Fruit fly (Drosophila melanogaster) whole organism, embryonic: Measurements from ENCODE around the gene CG34149.
A peak's percentile ranks its signal among the peaks of the same experiment; 100 is the strongest.

ENCODE experiments used
- Aef1 ChIP-seq: fragments of 200-800 bp; sonication (Bioruptor generic); IDR thresholded peaks from 3 replicates; pipeline ENCODE4 v1.3.6; 2022; ENCODE audit warnings: missing biosample characterization, missing genetic modification characterization
- CG11504 ChIP-seq: fragments of 200-800 bp; sonication (Bioruptor generic); optimal IDR thresholded peaks from 3 replicates; lab custom pipeline; 2019; ENCODE audit warnings: missing biosample characterization, mild to moderate bottlenecking, missing genetic modification characterization, moderate library complexity
- CG11695 ChIP-seq: fragments of 200-800 bp; sonication (Bioruptor generic); IDR thresholded peaks from 3 replicates; pipeline ENCODE4 v1.3.6; 2022; ENCODE audit warnings: missing biosample characterization, missing genetic modification characterization
- CG12236 ChIP-seq: fragments of 200-800 bp; sonication (Bioruptor generic); optimal IDR thresholded peaks from 2 replicates; lab custom pipeline; 2016; ENCODE audit warnings: missing biosample characterization, missing genetic modification characterization
- CG12391 ChIP-seq: fragments of 200-800 bp; sonication (Bioruptor generic); optimal IDR thresholded peaks from 3 replicates; lab custom pipeline; 2018; ENCODE audit warnings: missing biosample characterization, mild to moderate bottlenecking, missing genetic modification characterization, moderate library complexity
- CG13287 ChIP-seq: fragments of 200-800 bp; sonication (Bioruptor generic); IDR thresholded peaks from 2 replicates; pipeline ENCODE4 v1.3.6; 2022; ENCODE audit warnings: missing biosample characterization, missing genetic modification characterization; ENCODE audit not compliant: partially characterized antibody
- CG1603 ChIP-seq: fragments of 200-800 bp; sonication (Bioruptor generic); optimal IDR thresholded peaks from 2 replicates; lab custom pipeline; 2019; ENCODE audit warnings: missing biosample characterization, mild to moderate bottlenecking, missing genetic modification characterization, moderate library complexity
- CG2120 ChIP-seq: fragments of 200-800 bp; sonication (Bioruptor generic); optimal IDR thresholded peaks from 3 replicates; lab custom pipeline; 2016; ENCODE audit warnings: missing biosample characterization, missing genetic modification characterization
- CG31224 ChIP-seq: fragments of 200-800 bp; sonication (Bioruptor generic); IDR thresholded peaks from 2 replicates; pipeline ENCODE4 v1.3.6; 2022; ENCODE audit warnings: missing biosample characterization, missing genetic modification characterization
- CG31365 ChIP-seq: fragments of 200-800 bp; sonication (Bioruptor generic); optimal IDR thresholded peaks from 2 replicates; lab custom pipeline; 2018; ENCODE audit warnings: missing biosample characterization, mild to moderate bottlenecking, missing genetic modification characterization
- CG31441 ChIP-seq: fragments of 200-800 bp; sonication (Bioruptor generic); IDR thresholded peaks from 2 replicates; pipeline ENCODE4 v1.3.6; 2022; ENCODE audit warnings: missing biosample characterization, missing genetic modification characterization
- CG4360 ChIP-seq: fragments of 200-800 bp; sonication (Bioruptor generic); IDR thresholded peaks from 2 replicates; pipeline ENCODE4 v1.3.6; 2022; ENCODE audit warnings: missing biosample characterization, missing genetic modification characterization
- CG4404 ChIP-seq: fragments of 200-800 bp; sonication (Bioruptor generic); IDR thresholded peaks from 2 replicates; pipeline ENCODE4 v1.3.6; 2022; ENCODE audit warnings: missing biosample characterization, missing genetic modification characterization
- CG4730 ChIP-seq: fragments of 200-800 bp; sonication (Bioruptor generic); IDR thresholded peaks from 2 replicates; pipeline ENCODE4 v1.3.6; 2022; ENCODE audit warnings: missing biosample characterization, missing genetic modification characterization
- CG8089 ChIP-seq: fragments of 200-800 bp; sonication (Bioruptor generic); optimal IDR thresholded peaks from 3 replicates; lab custom pipeline; 2016; ENCODE audit warnings: missing biosample characterization, missing genetic modification characterization
- CG9437 ChIP-seq: fragments of 200-800 bp; sonication (Bioruptor generic); optimal IDR thresholded peaks from 2 replicates; lab custom pipeline; 2018; ENCODE audit warnings: missing biosample characterization, mild to moderate bottlenecking, missing genetic modification characterization
- Drgx ChIP-seq: fragments of 200-800 bp; sonication (Bioruptor generic); IDR thresholded peaks from 2 replicates; pipeline ENCODE4 v1.3.6; 2022; ENCODE audit warnings: missing biosample characterization, missing genetic modification characterization
- E2f2 ChIP-seq: fragments of 200-800 bp; sonication (Bioruptor generic); IDR thresholded peaks from 2 replicates; pipeline ENCODE4 v1.3.6; 2022; ENCODE audit warnings: missing biosample characterization, missing genetic modification characterization
- Elba2 ChIP-seq: fragments of 200-800 bp; sonication (Bioruptor generic); optimal IDR thresholded peaks from 3 replicates; lab custom pipeline; 2016; ENCODE audit warnings: missing biosample characterization, missing genetic modification characterization
- Hr78 ChIP-seq, 2 experiments: fragments of 200-800 bp in 1 of 2; fragments of >200 bp in 1 of 2; sonication (Bioruptor generic) in 1 of 2; optimal IDR thresholded peaks; 2 replicates each; lab custom pipeline; 2017 to 2019; ENCODE audit warnings: missing biosample characterization in 2 of 2, missing genetic modification characterization in 2 of 2, mild to moderate bottlenecking in 1 of 2, moderate library complexity in 1 of 2
- Hsf ChIP-seq: fragments of 200-800 bp; sonication (Bioruptor generic); optimal IDR thresholded peaks from 3 replicates; lab custom pipeline; 2016; ENCODE audit warnings: missing biosample characterization, missing genetic modification characterization
- NFAT ChIP-seq: fragments of 200-800 bp; sonication (Bioruptor generic); IDR thresholded peaks from 2 replicates; pipeline ENCODE4 v1.3.6; 2022; ENCODE audit warnings: missing biosample characterization, missing genetic modification characterization
- Side ChIP-seq: fragments of 200-800 bp; sonication (Bioruptor generic); optimal IDR thresholded peaks from 2 replicates; lab custom pipeline; 2016; ENCODE audit warnings: missing biosample characterization, missing genetic modification characterization
- Sox102F ChIP-seq: fragments of 200-800 bp; sonication (Bioruptor generic); optimal IDR thresholded peaks from 2 replicates; lab custom pipeline; 2018; ENCODE audit warnings: missing biosample characterization, mild to moderate bottlenecking, missing genetic modification characterization, moderate library complexity
- Trl ChIP-seq, 3 experiments: fragments of >200 bp in 2 of 3; fragments of 200-800 bp in 1 of 3; sonication (Bioruptor generic) in 1 of 3; optimal IDR thresholded peaks; 2 replicates in 1 of 3; 3 replicates in 2 of 3; lab custom pipeline; 2016 to 2017; ENCODE audit warnings: missing biosample characterization in 1 of 3, missing genetic modification characterization in 1 of 3
- Xbp1 ChIP-seq: fragments of 200-800 bp; sonication (Bioruptor generic); optimal IDR thresholded peaks from 3 replicates; lab custom pipeline; 2016; ENCODE audit warnings: missing biosample characterization, mild to moderate bottlenecking, missing genetic modification characterization
- az2 ChIP-seq: fragments of 200-800 bp; sonication (Bioruptor generic); optimal IDR thresholded peaks from 3 replicates; lab custom pipeline; 2016; ENCODE audit warnings: missing biosample characterization, missing genetic modification characterization
- cato ChIP-seq: fragments of 200-800 bp; sonication (Bioruptor generic); optimal IDR thresholded peaks from 2 replicates; lab custom pipeline; 2016; ENCODE audit warnings: missing biosample characterization, missing genetic modification characterization, borderline replicate concordance
- caup ChIP-seq: fragments of 200-800 bp; sonication (Bioruptor generic); optimal IDR thresholded peaks from 3 replicates; lab custom pipeline; 2017; ENCODE audit warnings: missing biosample characterization, mild to moderate bottlenecking, missing genetic modification characterization, moderate library complexity; ENCODE audit not compliant: severe bottlenecking
- dan ChIP-seq: fragments of 200-800 bp; sonication (Bioruptor generic); IDR thresholded peaks from 2 replicates; pipeline ENCODE4 v1.3.6; 2022; ENCODE audit warnings: missing biosample characterization, missing genetic modification characterization
- dmrt99B ChIP-seq: fragments of 200-800 bp; sonication (Bioruptor generic); optimal IDR thresholded peaks from 2 replicates; lab custom pipeline; 2018; ENCODE audit warnings: missing biosample characterization, mild to moderate bottlenecking, missing genetic modification characterization, moderate library complexity
- ftz-f1 ChIP-seq: fragments of 200-800 bp; sonication (Bioruptor generic); optimal IDR thresholded peaks from 2 replicates; lab custom pipeline; 2016; ENCODE audit warnings: missing biosample characterization, missing genetic modification characterization
- gcm ChIP-seq: fragments of 200-800 bp; sonication (Bioruptor generic); optimal IDR thresholded peaks from 2 replicates; lab custom pipeline; 2019; ENCODE audit warnings: missing biosample characterization, mild to moderate bottlenecking, missing genetic modification characterization, moderate library complexity
- gem ChIP-seq: fragments of 200-800 bp; sonication (Bioruptor generic); optimal IDR thresholded peaks from 2 replicates; lab custom pipeline; 2019; ENCODE audit warnings: missing biosample characterization, mild to moderate bottlenecking, missing genetic modification characterization, moderate library complexity
- gro ChIP-seq: fragments of 200-800 bp; sonication (Bioruptor generic); optimal IDR thresholded peaks from 2 replicates; lab custom pipeline; 2016; ENCODE audit warnings: missing biosample characterization, missing genetic modification characterization
- h ChIP-seq: fragments of >200 bp; optimal IDR thresholded peaks from 2 replicates; lab custom pipeline; 2017
- lab ChIP-seq: fragments of 200-800 bp; sonication (Bioruptor generic); optimal IDR thresholded peaks from 3 replicates; lab custom pipeline; 2017; ENCODE audit warnings: missing biosample characterization, missing genetic modification characterization, mild to moderate bottlenecking, moderate library complexity, missing genetic modification reagents
- lbe ChIP-seq: fragments of 200-800 bp; sonication (Bioruptor generic); optimal IDR thresholded peaks from 2 replicates; lab custom pipeline; 2016; ENCODE audit warnings: missing biosample characterization, mild to moderate bottlenecking, missing genetic modification characterization
- nau ChIP-seq: fragments of 200-800 bp; sonication (Bioruptor generic); optimal IDR thresholded peaks from 3 replicates; lab custom pipeline; 2017; ENCODE audit warnings: missing biosample characterization, mild to moderate bottlenecking, missing genetic modification characterization, missing genetic modification reagents
- otp ChIP-seq: fragments of 200-800 bp; sonication (Bioruptor generic); IDR thresholded peaks from 3 replicates; pipeline ENCODE4, ENCODE4 v1.3.6; 2022; ENCODE audit warnings: missing biosample characterization, missing genetic modification characterization
- pzg ChIP-seq: fragments of 200-800 bp; sonication (Bioruptor generic); optimal IDR thresholded peaks from 3 replicates; lab custom pipeline; 2018; ENCODE audit warnings: missing biosample characterization, mild to moderate bottlenecking, missing genetic modification characterization, moderate library complexity
- row ChIP-seq: fragments of 200-800 bp; sonication (Bioruptor generic); IDR thresholded peaks from 3 replicates; pipeline ENCODE4 v1.3.6; 2022; ENCODE audit warnings: missing biosample characterization, missing genetic modification characterization
- run ChIP-seq: fragments of 200-800 bp; sonication (Bioruptor generic); optimal IDR thresholded peaks from 3 replicates; lab custom pipeline; 2018; ENCODE audit warnings: missing biosample characterization, mild to moderate bottlenecking, missing genetic modification characterization
- sd ChIP-seq: fragments of 200-800 bp; sonication (Bioruptor generic); optimal IDR thresholded peaks from 3 replicates; lab custom pipeline; 2018; ENCODE audit warnings: missing biosample characterization, mild to moderate bottlenecking, missing genetic modification characterization, moderate library complexity
- sens ChIP-seq: fragments of 200-800 bp; sonication (Bioruptor generic); peaks from one replicate; lab custom pipeline; 2016; ENCODE audit warnings: missing biosample characterization, missing genetic modification characterization
- tgo ChIP-seq: fragments of 200-800 bp; sonication (Bioruptor generic); IDR thresholded peaks from 3 replicates; pipeline ENCODE4 v1.3.6; 2022; ENCODE audit warnings: missing biosample characterization, missing genetic modification characterization
- tna ChIP-seq: fragments of 200-800 bp; sonication (Bioruptor generic); IDR thresholded peaks from 2 replicates; pipeline ENCODE4 v1.3.6; 2022; ENCODE audit warnings: missing biosample characterization, missing genetic modification characterization; ENCODE audit not compliant: partially characterized antibody
- trem ChIP-seq: fragments of 200-800 bp; optimal IDR thresholded peaks from 3 replicates; lab custom pipeline; 2019; ENCODE audit warnings: missing biosample characterization, mild to moderate bottlenecking, missing genetic modification characterization, moderate library complexity
- ttk ChIP-seq: fragments of 200-800 bp; sonication (Bioruptor generic); IDR thresholded peaks from 2 replicates; pipeline ENCODE4 v2.1.2; 2022; ENCODE audit warnings: missing biosample characterization, missing genetic modification characterization

CG34149 gene

dm6 chr3R:22423996-22424395 is 44.1 kb downstream of the CG34149 start:
- TF ChIP-seq Sox102F (GFP tag; lab: Kevin White, UChicago), result peak; percentile 34
- TF ChIP-seq Drgx (GFP tag; lab: Robert Waterston, UW), result peak; percentile 45
- no peak for TF ChIP-seq pzg (GFP tag; lab: Kevin White, UChicago)
- TF ChIP-seq az2 (GFP tag; lab: Kevin White, UChicago), result peak; percentile 4
- TF ChIP-seq CG12391 (tag; lab: Kevin White, UChicago), result peak; percentile 3
- TF ChIP-seq sd (tag; lab: Kevin White, UChicago), result peak; percentile 17
- peak; percentile 6 for TF ChIP-seq dmrt99B
- no peak for TF ChIP-seq CG31224 (GFP tag; lab: Robert Waterston, UW)
- TF ChIP-seq CG11695 (GFP tag; lab: Robert Waterston, UW), result 0 out of 3 replicates have a peak, but pooled peaks have one; percentile 33
- no peak for TF ChIP-seq gcm (GFP tag; lab: Kevin White, UChicago)
- TF ChIP-seq sens (GFP tag; lab: Kevin White, UChicago), result peak; percentile 54
- TF ChIP-seq CG31441 (GFP tag; lab: Robert Waterston, UW), result 0 out of 2 replicates have a peak, but pooled peaks have one; percentile 12
- TF ChIP-seq Hsf (GFP tag; lab: Kevin White, UChicago), result no peak
- no peak for TF ChIP-seq Elba2 (GFP tag; lab: Kevin White, UChicago)
- TF ChIP-seq CG1603 (tag; lab: Kevin White, UChicago), result peak; percentile 20
- peak; percentile 8 for TF ChIP-seq lbe (GFP tag; lab: Kevin White, UChicago)
- TF ChIP-seq Xbp1 (GFP tag; lab: Kevin White, UChicago), result peak; percentile 14
- peak; percentile 18 for TF ChIP-seq CG2120 (GFP tag; lab: Kevin White, UChicago)
- peak; percentile 15; the same call in 1 of the 3 replicates for TF ChIP-seq row (GFP tag; lab: Robert Waterston, UW)
- TF ChIP-seq gem, result peak; percentile 25

DNA sequence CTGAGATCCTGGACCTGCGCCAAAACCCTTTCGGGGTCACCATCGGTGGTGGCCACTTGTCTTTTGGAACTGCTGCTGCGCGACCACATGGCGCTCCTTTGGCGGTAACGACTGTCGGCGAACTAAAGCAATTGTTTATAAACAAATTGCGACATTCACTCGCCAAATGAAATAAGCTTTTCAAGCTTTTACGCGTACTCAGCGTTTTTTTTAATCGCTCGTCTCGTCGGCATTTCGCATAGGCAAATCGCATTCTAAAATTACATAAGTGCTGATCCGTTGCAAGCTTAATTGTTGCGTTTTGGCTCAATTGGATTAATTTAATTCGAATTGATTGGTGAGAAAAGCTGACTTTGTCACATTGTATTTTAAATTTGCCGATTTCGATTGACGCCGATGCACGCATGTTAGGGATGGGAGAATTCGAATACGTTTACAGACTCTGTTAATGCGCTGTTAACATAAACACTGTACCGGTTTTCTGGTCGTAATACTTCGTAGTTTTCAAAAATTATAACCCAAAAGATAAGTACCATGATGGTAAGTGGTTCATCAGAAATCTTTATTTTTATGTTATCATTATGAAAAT is 44.8 kb downstream of the CG34149 start, which contains the start of gene pinta:
TSS of gene pinta (minus strand) at position 328 of the 589 bp plus-strand sequence.
- no peak for TF ChIP-seq dan (GFP tag; lab: Robert Waterston, UW)
- no peak; the same call in 2 of the 3 replicates for TF ChIP-seq tgo (GFP tag; lab: Robert Waterston, UW)
- no peak for TF ChIP-seq Hr78 (GFP tag; optimal IDR thresholded peaks at IDR 0.05; lab: Kevin White, UChicago)
- no peak for TF ChIP-seq h (lab: Kevin White, UChicago)
- no peak for TF ChIP-seq nau (GFP tag; lab: Kevin White, UChicago)
- TF ChIP-seq CG8089 (GFP tag; lab: Kevin White, UChicago), result no peak
- TF ChIP-seq gro (GFP tag; lab: Kevin White, UChicago), result no peak
- TF ChIP-seq Side, result no peak
- TF ChIP-seq otp (GFP tag; lab: Robert Waterston, UW), result 0 out of 3 replicates have a peak, but pooled peaks have one; percentile 2
- peak; percentile 54 for TF ChIP-seq CG13287 (GFP tag; lab: Robert Waterston, UW)
- peak; percentile 91 for TF ChIP-seq CG9437 (GFP tag; lab: Kevin White, UChicago)
- TF ChIP-seq E2f2 (GFP tag; lab: Robert Waterston, UW), result peak; percentile 20
- no peak for TF ChIP-seq tna (GFP tag; lab: Robert Waterston, UW)
- no peak for TF ChIP-seq cato (GFP tag; lab: Kevin White, UChicago)
- peak; percentile 93 for TF ChIP-seq CG11504 (tag; lab: Kevin White, UChicago)
- TF ChIP-seq CG31365 (tag; lab: Kevin White, UChicago), result no peak
- no peak for TF ChIP-seq trem (tag; lab: Kevin White, UChicago)
- TF ChIP-seq Trl (optimal IDR thresholded peaks at IDR 0.05; lab: Kevin White, UChicago), result no peak
- TF ChIP-seq Trl (GFP tag; optimal IDR thresholded peaks at IDR 0.05; lab: Kevin White, UChicago), result no peak
- no peak for TF ChIP-seq ttk
- no peak for TF ChIP-seq CG4404 (GFP tag; lab: Robert Waterston, UW)
- TF ChIP-seq Aef1 (GFP tag; lab: Robert Waterston, UW), result no peak
- no peak for TF ChIP-seq CG12236
- TF ChIP-seq caup (GFP tag; lab: Kevin White, UChicago), result no peak
- TF ChIP-seq run (tag; lab: Kevin White, UChicago), result no peak
- no peak for TF ChIP-seq CG4730
- TF ChIP-seq CG4360 (GFP tag; lab: Robert Waterston, UW), result peak; percentile 27; the same call in 1 of the 2 replicates
- TF ChIP-seq ftz-f1, result no peak
- TF ChIP-seq lab (GFP tag; lab: Kevin White, UChicago), result no peak
- no peak for TF ChIP-seq NFAT (GFP tag; lab: Robert Waterston, UW)
